Fruit fly (Drosophila melanogaster): ENCODE data around the gene Wdr81.

- TF ChIP-seq CG8301 (tag; optimal IDR thresholded peaks at IDR 0.05) (no peak), CG14655 (GFP tag; optimal IDR thresholded peaks at IDR 0.05) (no peak), CG17806 (tag; optimal IDR thresholded peaks at IDR 0.05) (no peak), Ets98B (GFP tag; IDR thresholded peaks at IDR 0.05) (no peak), EcR (GFP tag; optimal IDR thresholded peaks at IDR 0.05) (no peak)
Measured at dm6 chr2L:11969424-11969823, 51.3 kb downstream of the Wdr81 start.
